Fruit fly (Drosophila melanogaster): ENCODE results near the gene Sf3b5.

Gene Sf3b5

dm6 chr3R:8978768-8979167 is 36.4 kb downstream of the Sf3b5 start (continued):
- TF ChIP-seq Sry-δ (GFP tag; optimal IDR thresholded peaks at IDR 0.05), result no peak
- TF ChIP-seq CG5180 (GFP tag; optimal IDR thresholded peaks at IDR 0.05), result no peak
- peak; percentile 66 for TF ChIP-seq Ssrp (tag; optimal IDR thresholded peaks at IDR 0.05)
- no peak for TF ChIP-seq Drgx (GFP tag; IDR thresholded peaks at IDR 0.05)
- TF ChIP-seq sr (GFP tag; IDR thresholded peaks at IDR 0.05), result no peak
- TF ChIP-seq gsb (GFP tag; IDR thresholded peaks at IDR 0.05), result no peak
- TF ChIP-seq gcm2 (GFP tag; optimal IDR thresholded peaks at IDR 0.05), result no peak
- peak; percentile 34; the same call in 1 of the 2 replicates for TF ChIP-seq lmd (GFP tag; IDR thresholded peaks at IDR 0.05)
- no peak for TF ChIP-seq Hmr (GFP tag; optimal IDR thresholded peaks at IDR 0.05)
- TF ChIP-seq so (GFP tag; IDR thresholded peaks at IDR 0.05), result peak; percentile 42; the same call in 1 of the 3 replicates
- TF ChIP-seq CG17359 (tag; optimal IDR thresholded peaks at IDR 0.05), result peak; percentile 65
- TF ChIP-seq ssp (GFP tag; IDR thresholded peaks at IDR 0.05), result peak; percentile 42
- TF ChIP-seq CG9817 (tag; optimal IDR thresholded peaks at IDR 0.05), result peak; percentile 11
- peak; percentile 2 for TF ChIP-seq CG6254 (GFP tag; optimal IDR thresholded peaks at IDR 0.05)
- no peak for TF ChIP-seq vnd (GFP tag; IDR thresholded peaks at IDR 0.05; ENCODE audit: partially characterized antibody)
- no peak for TF ChIP-seq BtbVII (GFP tag; optimal IDR thresholded peaks at IDR 0.05)
- no peak for TF ChIP-seq Max (GFP tag; optimal IDR thresholded peaks at IDR 0.05)
- no peak for TF ChIP-seq CG3163 (GFP tag; optimal IDR thresholded peaks at IDR 0.05)
- peak; percentile 8 for TF ChIP-seq CG4707 (GFP tag; optimal IDR thresholded peaks at IDR 0.05)
- peak; percentile 64 for TF ChIP-seq CG2678 (tag; optimal IDR thresholded peaks at IDR 0.05)
- TF ChIP-seq Atf3 (GFP tag; optimal IDR thresholded peaks at IDR 0.05), result no peak
- TF ChIP-seq fd96Cb (tag; optimal IDR thresholded peaks at IDR 0.05), result peak; percentile 58
- TF ChIP-seq ara (GFP tag; IDR thresholded peaks at IDR 0.05), result peak; percentile 53; the same call in 1 of the 2 replicates
- TF ChIP-seq CoRest (tag; optimal IDR thresholded peaks at IDR 0.05), result peak; percentile 54
- TF ChIP-seq TFAM (GFP tag; optimal IDR thresholded peaks at IDR 0.05), result no peak
- TF ChIP-seq hb (GFP tag; IDR thresholded peaks at IDR 0.05; ENCODE audit: partially characterized antibody), result no peak

dm6 chr3R:8976073-8976593 is 39.0 kb downstream of the Sf3b5 start:
- TF ChIP-seq BEAF-32 (GFP tag; optimal IDR thresholded peaks at IDR 0.05) (no peak), tll (GFP tag; optimal IDR thresholded peaks at IDR 0.05) (peak in 1 of 2 experiments; percentile 96), Oaz (GFP tag; IDR thresholded peaks at IDR 0.05) (no peak), zen (tag; optimal IDR thresholded peaks at IDR 0.05) (peak; percentile 82), Kr (GFP tag; optimal IDR thresholded peaks at IDR 0.05) (peak; percentile 33), cad (GFP tag; optimal IDR thresholded peaks at IDR 0.05) (peak; percentile 98), kay (GFP tag; optimal IDR thresholded peaks at IDR 0.05) (no peak), Hr39 (optimal IDR thresholded peaks at IDR 0.05) (peak; percentile 14), CG15479 (GFP tag; optimal IDR thresholded peaks at IDR 0.05) (peak; percentile 32)

- TF ChIP-seq ttk (GFP tag; IDR thresholded peaks at IDR 0.05), result 0 out of 2 replicates have a peak, but pooled peaks have one; percentile 6
- TF ChIP-seq H15 (GFP tag; IDR thresholded peaks at IDR 0.05), result 0 out of 3 replicates have a peak, but pooled peaks have one; percentile 48
- TF ChIP-seq NC2β (GFP tag; optimal IDR thresholded peaks at IDR 0.05), result no peak
- TF ChIP-seq Drgx (GFP tag; IDR thresholded peaks at IDR 0.05), result peak; percentile 38; the same call in 1 of the 2 replicates
- TF ChIP-seq CG1832 (GFP tag; optimal IDR thresholded peaks at IDR 0.05), result peak; percentile 24
- TF ChIP-seq CG3163 (GFP tag; optimal IDR thresholded peaks at IDR 0.05), result no peak
- TF ChIP-seq nom (GFP tag; optimal IDR thresholded peaks at IDR 0.05), result peak; percentile 45
- no peak for TF ChIP-seq ham (GFP tag; IDR thresholded peaks at IDR 0.05)
- no peak for TF ChIP-seq CG10565 (GFP tag; optimal IDR thresholded peaks at IDR 0.05)
- TF ChIP-seq Hmx (GFP tag; optimal IDR thresholded peaks at IDR 0.05), result no peak
- 0 out of 2 replicates have a peak, but pooled peaks have one; percentile 28 for TF ChIP-seq CG11247 (GFP tag; IDR thresholded peaks at IDR 0.05)
- TF ChIP-seq pum (GFP tag; optimal IDR thresholded peaks at IDR 0.05), result no peak
- no peak for TF ChIP-seq gfzf (GFP tag; optimal IDR thresholded peaks at IDR 0.05)
Observed at dm6 chr3R:8971794-8972193, 43.3 kb downstream of the Sf3b5 start.

All from whole organism, embryonic.